Worm (Caenorhabditis elegans) whole organism, dauer: Measurements from ENCODE around the gene gly-11.

ENCODE experiments used
- unc-62 ChIP-seq: sonication (generic microtip); optimal IDR thresholded peaks from 2 replicates; lab custom pipeline; 2017; ENCODE audit warnings: missing biosample characterization, missing genetic modification reagents, missing genetic modification characterization

gly-11 gene

ce11 chrIII:12182919-12183318 is 5.9 kb upstream of the gly-11 start, which contains the start of gene Y75B8A.10:
Gene Y75B8A.10, minus strand, starts transcription at chrIII:12183019.
- no peak for TF ChIP-seq unc-62 (GFP tag; lab: Kevin White, UChicago)

DNA sequence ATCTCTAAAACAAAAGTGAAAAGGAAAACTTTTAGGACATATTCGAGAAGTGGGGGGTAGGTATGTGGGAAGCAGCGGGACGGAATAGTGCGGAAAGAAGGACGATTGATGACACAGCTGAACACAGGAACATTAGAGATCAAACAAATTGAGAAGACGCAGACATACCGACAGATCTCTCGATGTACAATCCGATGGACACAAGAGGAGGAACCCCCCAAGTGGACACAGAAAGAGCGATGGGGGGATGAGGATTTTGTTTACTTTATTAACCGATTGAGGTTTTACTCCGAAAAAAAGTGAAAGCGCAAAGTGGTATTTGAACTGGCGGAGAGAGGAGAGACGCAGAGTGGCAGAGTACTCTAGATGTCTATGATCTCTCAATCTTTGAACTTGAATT is 1.1 kb upstream of the gly-11 start:
- no peak for TF ChIP-seq unc-62 (GFP tag; lab: Kevin White, UChicago)

- TF ChIP-seq unc-62 (GFP tag; lab: Kevin White, UChicago), result no peak
These were observed 10.0 kb downstream of the gly-11 start for ce11 chrIII:12167030-12167429.

- TF ChIP-seq unc-62 (GFP tag; lab: Kevin White, UChicago), result no peak
These were observed 11.7 kb downstream of the gly-11 start for ce11 chrIII:12165305-12165704.

DNA sequence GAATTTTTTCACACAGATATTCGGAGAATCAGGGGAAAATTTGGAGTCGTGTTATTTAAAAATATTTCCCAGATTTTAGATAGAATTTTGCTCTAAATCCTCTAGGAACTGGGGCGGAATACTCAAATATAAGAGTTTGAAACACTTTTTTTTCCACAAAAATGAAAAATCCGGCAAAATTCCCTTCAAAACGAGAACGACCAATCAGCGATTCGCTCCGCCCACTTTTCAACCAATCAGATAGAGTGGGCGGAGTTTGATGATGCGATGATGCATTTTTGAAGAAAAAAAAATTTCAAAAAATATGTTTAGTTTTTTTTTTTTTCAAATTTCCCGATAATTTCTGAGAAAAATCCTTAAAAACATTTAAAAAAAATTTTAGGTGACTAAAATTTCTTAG is 12.6 kb downstream of the gly-11 start:
- no peak for TF ChIP-seq unc-62 (GFP tag; lab: Kevin White, UChicago)

DNA sequence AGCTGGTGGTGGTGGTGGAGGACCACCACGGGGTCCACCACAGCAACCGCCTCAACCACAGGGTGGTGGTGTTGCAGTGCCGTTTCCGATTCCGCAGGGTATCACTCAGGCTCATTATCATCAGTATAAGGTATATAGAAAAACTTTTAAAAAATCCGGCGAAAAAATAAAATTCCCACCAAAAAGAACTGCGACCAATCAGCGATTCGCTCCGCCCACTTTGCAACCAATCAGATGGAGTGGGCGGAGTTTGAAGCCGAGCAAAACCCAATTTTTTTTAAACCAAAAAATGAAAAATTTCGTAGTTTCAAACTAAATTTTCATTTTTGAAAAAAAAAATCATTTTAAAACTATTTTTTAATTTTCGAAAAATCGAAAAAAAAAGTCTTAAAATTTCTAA is 16.1 kb downstream of the gly-11 start:
- TF ChIP-seq unc-62 (GFP tag; lab: Kevin White, UChicago), result no peak

DNA sequence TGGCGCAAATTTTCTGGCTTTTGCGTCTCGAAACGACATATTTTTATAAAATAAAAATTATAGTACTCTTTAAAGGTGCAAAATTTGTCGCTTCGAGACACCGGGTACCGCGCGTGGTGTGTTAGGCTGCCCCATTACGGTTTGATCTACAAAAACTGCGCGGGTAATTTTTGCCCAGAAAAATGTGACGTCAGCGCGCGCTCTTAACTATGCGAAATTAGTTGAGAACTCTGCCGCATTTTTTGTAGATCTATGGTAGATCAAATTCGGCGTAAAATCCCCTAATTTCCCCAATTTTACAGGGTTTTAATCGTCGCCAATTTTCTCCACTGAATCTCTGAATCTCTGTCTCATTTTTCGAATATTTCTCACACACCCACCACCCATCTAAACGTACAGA is 16.6 kb downstream of the gly-11 start, which contains the start of gene Y75B8A.8:
Y75B8A.8 (plus strand) TSS at position 301 of the 400 bp plus-strand sequence.
- no peak for TF ChIP-seq unc-62 (GFP tag; lab: Kevin White, UChicago)

- no peak for TF ChIP-seq unc-62 (GFP tag; lab: Kevin White, UChicago)
These were observed 17.8 kb downstream of the gly-11 start for ce11 chrIII:12159208-12159607.

DNA sequence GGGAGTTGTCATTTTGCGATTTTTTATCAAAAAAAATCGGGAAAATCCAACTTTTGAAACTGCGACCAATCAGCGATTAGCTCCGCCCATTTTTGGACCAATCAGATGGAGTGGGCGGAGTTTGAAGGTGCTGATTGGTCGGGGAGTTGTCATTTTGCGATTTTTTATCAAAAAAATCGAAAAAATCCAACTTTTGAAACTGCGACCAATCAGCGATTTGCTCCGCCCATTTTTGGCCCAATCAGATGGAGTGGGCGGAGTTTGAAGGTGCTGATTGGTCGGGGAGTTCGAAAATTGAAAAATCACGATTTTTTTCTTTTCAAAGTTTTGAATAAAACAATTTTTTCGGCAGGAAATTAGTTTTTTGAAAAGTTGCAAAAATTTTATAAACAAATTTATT is 19.5 kb downstream of the gly-11 start:
- no peak for TF ChIP-seq unc-62 (GFP tag; lab: Kevin White, UChicago)

DNA sequence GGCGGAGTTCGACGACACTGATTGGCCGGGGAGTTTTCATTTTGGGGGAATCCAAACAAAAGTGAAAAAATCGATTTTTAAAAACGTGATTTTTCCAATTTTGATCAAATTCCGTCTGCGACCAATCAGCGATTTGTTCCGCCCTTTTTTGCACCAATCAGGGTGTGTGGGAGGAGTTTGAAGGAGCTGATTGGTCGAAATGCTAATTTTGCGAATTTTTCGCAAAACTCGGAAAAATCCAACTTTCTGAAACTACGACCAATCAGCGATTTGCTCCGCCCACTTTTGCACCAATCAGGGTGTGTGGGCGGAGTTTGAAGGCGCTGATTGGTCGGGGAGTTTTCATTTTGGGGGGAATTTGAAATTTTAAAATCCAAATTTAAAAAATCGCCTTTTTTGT is 20.5 kb downstream of the gly-11 start:
- no peak for TF ChIP-seq unc-62 (GFP tag; lab: Kevin White, UChicago)

ce11 chrIII:12155759-12156158 is 21.3 kb downstream of the gly-11 start:
- TF ChIP-seq unc-62 (GFP tag; lab: Kevin White, UChicago), result no peak

ce11 chrIII:12153514-12153913 is 23.5 kb downstream of the gly-11 start:
- no peak for TF ChIP-seq unc-62 (GFP tag; lab: Kevin White, UChicago)

ce11 chrIII:12152599-12152998 is 24.4 kb downstream of the gly-11 start, which contains the start of gene Y75B8A.7:
Gene Y75B8A.7, plus strand, starts transcription at chrIII:12152899.
- TF ChIP-seq unc-62 (GFP tag; lab: Kevin White, UChicago), result no peak

DNA sequence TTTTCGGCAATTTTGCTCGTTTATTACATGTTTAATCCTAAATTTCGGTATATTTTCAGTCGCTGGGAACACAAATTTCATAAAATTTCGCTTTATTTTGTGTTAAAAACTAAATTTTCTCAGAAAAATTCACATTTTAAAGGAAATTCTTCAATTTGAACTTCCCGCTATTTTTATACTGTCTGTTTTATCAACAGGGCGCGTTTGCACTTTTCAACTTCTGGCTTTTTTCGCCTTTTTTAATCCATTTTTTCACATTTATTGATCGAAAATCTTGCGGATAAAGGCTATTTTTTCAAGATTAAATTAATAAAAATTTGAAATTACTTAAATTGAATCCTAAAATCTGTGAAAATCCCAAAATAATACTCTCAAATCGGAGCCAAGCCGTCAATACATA is 24.9 kb downstream of the gly-11 start:
- no peak for TF ChIP-seq unc-62 (GFP tag; lab: Kevin White, UChicago)

ce11 chrIII:12151100-12151499 is 25.9 kb downstream of the gly-11 start:
- no peak for TF ChIP-seq unc-62 (GFP tag; lab: Kevin White, UChicago)

DNA sequence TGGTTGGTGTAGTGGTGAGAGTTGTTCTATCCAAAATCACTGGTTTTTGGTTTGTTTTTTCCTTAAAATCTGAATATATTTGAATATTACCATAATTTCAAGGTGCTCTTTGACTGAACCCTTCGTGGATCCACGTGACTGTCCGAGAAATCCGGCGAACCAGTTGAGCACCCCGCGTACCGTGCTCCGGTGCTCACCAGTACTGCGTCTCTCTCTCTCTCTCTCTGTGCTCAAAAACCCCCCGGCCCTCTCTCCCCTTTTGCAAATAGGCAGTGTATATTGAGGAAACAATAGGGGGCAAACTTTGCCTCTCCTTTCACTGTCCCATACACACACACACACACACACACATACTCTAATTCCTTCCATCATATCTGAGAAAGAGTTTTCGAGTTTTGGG is 27.1 kb downstream of the gly-11 start:
- TF ChIP-seq unc-62 (GFP tag; lab: Kevin White, UChicago), result no peak

ce11 chrIII:12143792-12144191 is 33.3 kb downstream of the gly-11 start:
- TF ChIP-seq unc-62 (GFP tag; lab: Kevin White, UChicago), result no peak
